Worm (Caenorhabditis elegans): ENCODE data around the gene nfx-1.

The nfx-1 gene

ce11 chrIII:6343229-6343628 lies 31.9 kb upstream of the nfx-1 start, which contains the start of gene C56G2.9:
Gene C56G2.9, minus strand, starts transcription at chrIII:6343329.
- TF ChIP-seq nhr-237 (tag; optimal IDR thresholded peaks at IDR 0.05): no peak
- TF ChIP-seq snpc-4 (tag; optimal IDR thresholded peaks at IDR 0.05): no peak
- no peak for TF ChIP-seq ama-1 (optimal IDR thresholded peaks at IDR 0.05)
- no peak for TF ChIP-seq skn-1 (tag; optimal IDR thresholded peaks at IDR 0.05)
- TF ChIP-seq elt-1 (tag; optimal IDR thresholded peaks at IDR 0.05): no peak
- TF ChIP-seq ceh-28 (tag; optimal IDR thresholded peaks at IDR 0.05): no peak
- no peak for TF ChIP-seq lin-39 (tag; optimal IDR thresholded peaks at IDR 0.05)
- no peak for TF ChIP-seq mdl-1 (tag; optimal IDR thresholded peaks at IDR 0.05)
- no peak for TF ChIP-seq nhr-23 (tag; optimal IDR thresholded peaks at IDR 0.05)
- no peak for TF ChIP-seq ceh-9 (tag; optimal IDR thresholded peaks at IDR 0.05)
- no peak for TF ChIP-seq sea-2 (GFP tag; optimal IDR thresholded peaks at IDR 0.05)
- TF ChIP-seq ceh-82 (tag; optimal IDR thresholded peaks at IDR 0.05): no peak
- no peak for TF ChIP-seq daf-12 (tag; optimal IDR thresholded peaks at IDR 0.05)
- no peak for TF ChIP-seq ztf-4 (tag; optimal IDR thresholded peaks at IDR 0.05)
- TF ChIP-seq aly-2 (tag; optimal IDR thresholded peaks at IDR 0.05): no peak
- TF ChIP-seq nhr-11 (tag; optimal IDR thresholded peaks at IDR 0.05): no peak
- no peak for TF ChIP-seq R02D3.7 (tag; optimal IDR thresholded peaks at IDR 0.05)
- no peak for TF ChIP-seq nhr-12 (tag; optimal IDR thresholded peaks at IDR 0.05)

- no peak for TF ChIP-seq nhr-237 (tag; optimal IDR thresholded peaks at IDR 0.05)
- TF ChIP-seq mdl-1 (tag; optimal IDR thresholded peaks at IDR 0.05): no peak
- TF ChIP-seq fos-1 (tag; optimal IDR thresholded peaks at IDR 0.05): no peak
- TF ChIP-seq ceh-9 (tag; optimal IDR thresholded peaks at IDR 0.05): no peak
- peak; percentile 73 for TF ChIP-seq ama-1 (optimal IDR thresholded peaks at IDR 0.05)
- TF ChIP-seq nhr-23 (tag; optimal IDR thresholded peaks at IDR 0.05): peak; percentile 79
- TF ChIP-seq aly-2 (tag; optimal IDR thresholded peaks at IDR 0.05): no peak
- TF ChIP-seq nhr-12 (tag; optimal IDR thresholded peaks at IDR 0.05): no peak
- TF ChIP-seq tbx-2 (tag; optimal IDR thresholded peaks at IDR 0.05): peak; percentile 35
- no peak for TF ChIP-seq sea-2 (GFP tag; optimal IDR thresholded peaks at IDR 0.05)
- peak; percentile 75 for TF ChIP-seq lsy-12 (tag; optimal IDR thresholded peaks at IDR 0.05)
- TF ChIP-seq ztf-11 (tag; optimal IDR thresholded peaks at IDR 0.05): no peak
- TF ChIP-seq nhr-28 (tag; optimal IDR thresholded peaks at IDR 0.05): no peak
- no peak for TF ChIP-seq mml-1 (tag; optimal IDR thresholded peaks at IDR 0.05)
- no peak for TF ChIP-seq egl-27 (tag; optimal IDR thresholded peaks at IDR 0.05)
- no peak for TF ChIP-seq elt-1 (tag; optimal IDR thresholded peaks at IDR 0.05)
- TF ChIP-seq nhr-67 (tag; optimal IDR thresholded peaks at IDR 0.05): no peak
- TF ChIP-seq nhr-25 (tag; optimal IDR thresholded peaks at IDR 0.05): peak; percentile 87
- peak; percentile 54 for TF ChIP-seq ceh-82 (tag; optimal IDR thresholded peaks at IDR 0.05)
- peak; percentile 32 for TF ChIP-seq skn-1 (tag; optimal IDR thresholded peaks at IDR 0.05)
- TF ChIP-seq unc-62 (GFP tag; optimal IDR thresholded peaks at IDR 0.05): no peak
- no peak for TF ChIP-seq nhr-11 (tag; optimal IDR thresholded peaks at IDR 0.05)
- TF ChIP-seq elt-2 (tag; optimal IDR thresholded peaks at IDR 0.05): peak; percentile 54
- peak; percentile 53 for TF ChIP-seq R02D3.7 (tag; optimal IDR thresholded peaks at IDR 0.05)
- peak; percentile 47 for TF ChIP-seq ceh-28 (tag; optimal IDR thresholded peaks at IDR 0.05)
- no peak for TF ChIP-seq elt-3 (tag; optimal IDR thresholded peaks at IDR 0.05)
- no peak for TF ChIP-seq fkh-2 (tag; optimal IDR thresholded peaks at IDR 0.05)
- no peak for TF ChIP-seq fkh-10 (GFP tag; optimal IDR thresholded peaks at IDR 0.05)
- no peak for TF ChIP-seq ceh-16 (tag; optimal IDR thresholded peaks at IDR 0.05)
- peak; percentile 81 for TF ChIP-seq snpc-4 (tag; optimal IDR thresholded peaks at IDR 0.05)
- no peak for TF ChIP-seq zag-1 (tag; optimal IDR thresholded peaks at IDR 0.05)
- TF ChIP-seq pha-4 (tag; optimal IDR thresholded peaks at IDR 0.05): peak; percentile 95
- TF ChIP-seq ztf-4 (tag; optimal IDR thresholded peaks at IDR 0.05): no peak
- TF ChIP-seq lin-15B (tag; optimal IDR thresholded peaks at IDR 0.05): peak; percentile 81
- TF ChIP-seq pqm-1 (tag; optimal IDR thresholded peaks at IDR 0.05): peak; percentile 36
- peak; percentile 92 for TF ChIP-seq nfya-1 (tag; optimal IDR thresholded peaks at IDR 0.05; ENCODE audit: insufficient read depth)
- TF ChIP-seq nhr-76 (tag; optimal IDR thresholded peaks at IDR 0.05): no peak
- peak; percentile 92 for TF ChIP-seq hmg-11 (tag; optimal IDR thresholded peaks at IDR 0.05)
- TF ChIP-seq nhr-77 (tag; optimal IDR thresholded peaks at IDR 0.05): no peak
- peak; percentile 36 for TF ChIP-seq nhr-43 (tag; optimal IDR thresholded peaks at IDR 0.05; ENCODE audit: poor library complexity, severe bottlenecking)
- TF ChIP-seq eor-1 (tag; optimal IDR thresholded peaks at IDR 0.05): no peak
- TF ChIP-seq ZK546.5 (tag; optimal IDR thresholded peaks at IDR 0.05): no peak
- TF ChIP-seq unc-39 (tag; optimal IDR thresholded peaks at IDR 0.05): no peak
- TF ChIP-seq lin-39 (tag; optimal IDR thresholded peaks at IDR 0.05): peak; percentile 52
- peak; percentile 72 for TF ChIP-seq jun-1 (tag; optimal IDR thresholded peaks at IDR 0.05)
- TF ChIP-seq daf-12 (tag; optimal IDR thresholded peaks at IDR 0.05): no peak
- no peak for TF ChIP-seq egl-5 (tag; optimal IDR thresholded peaks at IDR 0.05)
Measured at ce11 chrIII:6344737-6345136, 30.4 kb upstream of the nfx-1 start.
